Worm (Caenorhabditis elegans): ENCODE measurements around the gene Y51B9A.5.

DNA sequence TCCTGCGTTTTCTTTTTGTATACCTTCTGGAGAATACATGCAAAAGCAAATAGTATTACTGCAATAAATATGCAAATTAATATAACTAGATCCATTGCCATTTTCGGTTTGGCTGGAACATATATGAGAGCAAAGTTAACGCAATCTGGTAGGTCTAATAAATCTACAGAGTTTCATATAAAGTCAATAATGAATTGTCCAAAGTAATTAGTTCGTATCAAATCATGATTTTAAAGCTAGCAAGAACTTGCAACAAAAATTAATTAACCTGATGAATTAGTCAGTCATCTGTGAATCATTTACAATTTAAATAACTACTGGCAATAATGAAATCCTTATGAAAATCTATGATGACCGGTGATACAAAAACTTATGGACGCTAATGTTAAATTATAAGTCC lies 41.4 kb downstream of the Y51B9A.5 start, which contains the start of gene R09D1.13:
- TF ChIP-seq unc-62 (GFP tag; optimal IDR thresholded peaks at IDR 0.05) (no peak), ztf-11 (tag; optimal IDR thresholded peaks at IDR 0.05) (no peak), unc-39 (tag; optimal IDR thresholded peaks at IDR 0.05) (no peak), mep-1 (tag; optimal IDR thresholded peaks at IDR 0.05) (no peak)
